Fruit fly (Drosophila melanogaster) Kc167 (cell line): Measurements from ENCODE around the gene NO66.

Experiments used
- h ChIP-seq: fragments of >200 bp; optimal IDR thresholded peaks from 3 replicates; lab custom pipeline; 2018; ENCODE audit warnings: missing external identifiers
- psq ChIP-seq: fragments of >200 bp; optimal IDR thresholded peaks from 2 replicates; lab custom pipeline; 2017; ENCODE audit warnings: missing external identifiers

dm6 chrX:4329809-4330208 is 10.6 kb downstream of the NO66 start:
- TF ChIP-seq h (lab: Kevin White, UChicago) (no peak), psq (no peak)
